Fruit fly (Drosophila melanogaster) whole organism, embryonic: ENCODE measurements around the gene CG13039.
A peak's percentile ranks its signal among the peaks of the same experiment; 100 is the strongest.

Experiments
- B-H1 ChIP-seq: fragments of 200-800 bp; sonication (Bioruptor generic); IDR thresholded peaks from 3 replicates; pipeline ENCODE4 v1.3.6; 2022; ENCODE audit warnings: missing biosample characterization, missing genetic modification characterization
- Blimp-1 ChIP-seq: fragments of 200-800 bp; sonication (Bioruptor generic); optimal IDR thresholded peaks from 3 replicates; lab custom pipeline; 2018; ENCODE audit warnings: missing biosample characterization, missing genetic modification characterization, mild to moderate bottlenecking, moderate library complexity, missing genetic modification reagents
- C15 ChIP-seq: fragments of 200-800 bp; sonication (Bioruptor generic); IDR thresholded peaks from 3 replicates; pipeline ENCODE4 v1.3.6; 2022; ENCODE audit warnings: missing biosample characterization, missing genetic modification characterization
- CG10366 ChIP-seq: fragments of 200-800 bp; sonication (Bioruptor generic); IDR thresholded peaks from 2 replicates; pipeline ENCODE4 v1.3.6; 2022; ENCODE audit warnings: missing biosample characterization, missing genetic modification characterization
- CG10979 ChIP-seq: fragments of 200-800 bp; sonication (Bioruptor generic); optimal IDR thresholded peaks from 2 replicates; lab custom pipeline; 2018; ENCODE audit warnings: missing biosample characterization, mild to moderate bottlenecking, missing genetic modification characterization, moderate library complexity
- CG11695 ChIP-seq: fragments of 200-800 bp; sonication (Bioruptor generic); IDR thresholded peaks from 3 replicates; pipeline ENCODE4 v1.3.6; 2022; ENCODE audit warnings: missing biosample characterization, missing genetic modification characterization
- CG12104 ChIP-seq: fragments of 200-800 bp; sonication (Bioruptor generic); optimal IDR thresholded peaks from 3 replicates; lab custom pipeline; 2016; ENCODE audit warnings: missing biosample characterization, missing genetic modification characterization
- CG14667 ChIP-seq: fragments of 200-800 bp; sonication (Bioruptor generic); IDR thresholded peaks from 2 replicates; pipeline ENCODE4 v1.3.6; 2022; ENCODE audit warnings: missing biosample characterization, missing genetic modification characterization
- CG14965 ChIP-seq: fragments of 200-800 bp; sonication (Bioruptor generic); optimal IDR thresholded peaks from 2 replicates; lab custom pipeline; 2016; ENCODE audit warnings: missing biosample characterization, missing genetic modification characterization, borderline replicate concordance
- CG15269 ChIP-seq: fragments of 200-800 bp; sonication (Bioruptor generic); optimal IDR thresholded peaks from 2 replicates; lab custom pipeline; 2018; ENCODE audit warnings: missing biosample characterization, mild to moderate bottlenecking, missing genetic modification characterization, moderate library complexity
- CG1647 ChIP-seq: fragments of 200-800 bp; sonication (Bioruptor generic); optimal IDR thresholded peaks from 3 replicates; lab custom pipeline; 2016; ENCODE audit warnings: missing biosample characterization, missing genetic modification characterization
- CG17359 ChIP-seq: fragments of 200-800 bp; sonication (Bioruptor generic); optimal IDR thresholded peaks from 3 replicates; lab custom pipeline; 2018; ENCODE audit warnings: missing biosample characterization, mild to moderate bottlenecking, missing genetic modification characterization, moderate library complexity
- CG17568 ChIP-seq: fragments of 200-800 bp; sonication (Bioruptor generic); optimal IDR thresholded peaks from 2 replicates; lab custom pipeline; 2018; ENCODE audit warnings: missing biosample characterization, mild to moderate bottlenecking, missing genetic modification characterization, moderate library complexity
- CG17802 ChIP-seq: fragments of 200-800 bp; sonication (Bioruptor generic); optimal IDR thresholded peaks from 2 replicates; lab custom pipeline; 2018; ENCODE audit warnings: missing biosample characterization, mild to moderate bottlenecking, missing genetic modification characterization, moderate library complexity
- CG4854 ChIP-seq: fragments of 200-800 bp; sonication (Bioruptor generic); optimal IDR thresholded peaks from 2 replicates; lab custom pipeline; 2016; ENCODE audit warnings: missing biosample characterization, missing genetic modification characterization, inconsistent platforms
- CG5245 ChIP-seq: fragments of 200-800 bp; sonication (Bioruptor generic); optimal IDR thresholded peaks from 3 replicates; lab custom pipeline; 2016; ENCODE audit warnings: missing biosample characterization, missing genetic modification characterization
- CG9817 ChIP-seq: fragments of 200-800 bp; sonication (Bioruptor generic); optimal IDR thresholded peaks from 2 replicates; lab custom pipeline; 2018; ENCODE audit warnings: missing biosample characterization, mild to moderate bottlenecking, missing genetic modification characterization, moderate library complexity
- CG9932 ChIP-seq: fragments of 200-800 bp; sonication (Bioruptor generic); IDR thresholded peaks from 2 replicates; pipeline ENCODE4 v1.3.6; 2022; ENCODE audit warnings: missing biosample characterization, missing genetic modification characterization
- CTCF ChIP-seq: fragments of 200-800 bp; sonication (Bioruptor generic); optimal IDR thresholded peaks from 2 replicates; lab custom pipeline; 2017; ENCODE audit warnings: missing biosample characterization, mild to moderate bottlenecking, missing genetic modification characterization, moderate library complexity
- CkIIα-i1 ChIP-seq: fragments of 200-800 bp; sonication (Bioruptor generic); IDR thresholded peaks from 2 replicates; pipeline ENCODE4 v1.3.6; 2022; ENCODE audit warnings: missing biosample characterization, missing genetic modification characterization
- Drgx ChIP-seq: fragments of 200-800 bp; sonication (Bioruptor generic); IDR thresholded peaks from 2 replicates; pipeline ENCODE4 v1.3.6; 2022; ENCODE audit warnings: missing biosample characterization, missing genetic modification characterization
- HHEX ChIP-seq: fragments of 200-800 bp; sonication (Bioruptor generic); optimal IDR thresholded peaks from 3 replicates; lab custom pipeline; 2017; ENCODE audit warnings: missing biosample characterization, mild to moderate bottlenecking, missing genetic modification characterization, missing genetic modification reagents
- HmgD ChIP-seq: fragments of 200-800 bp; sonication (Bioruptor generic); optimal IDR thresholded peaks from 3 replicates; lab custom pipeline; 2016; ENCODE audit warnings: missing biosample characterization, missing genetic modification characterization
- Hmx ChIP-seq: fragments of 200-800 bp; sonication (Bioruptor generic); optimal IDR thresholded peaks from 2 replicates; lab custom pipeline; 2016; ENCODE audit warnings: missing biosample characterization, missing genetic modification characterization
- Kr ChIP-seq: fragments of 200-800 bp; sonication (Bioruptor generic); optimal IDR thresholded peaks from 2 replicates; lab custom pipeline; 2017; ENCODE audit warnings: missing biosample characterization, mild to moderate bottlenecking, missing genetic modification characterization
- Mrtf ChIP-seq: fragments of 200-800 bp; sonication (Bioruptor generic); IDR thresholded peaks from 3 replicates; pipeline ENCODE4 v1.3.6; 2022; ENCODE audit warnings: missing biosample characterization, missing genetic modification characterization
- Stat92E ChIP-seq, 3 experiments: fragments of >200 bp in 2 of 3; fragments of 200-800 bp in 1 of 3; sonication (Bioruptor generic) in 1 of 3; optimal IDR thresholded peaks; 2 replicates each; lab custom pipeline; 2017 to 2019; ENCODE audit warnings: missing biosample characterization in 3 of 3, missing genetic modification characterization in 3 of 3, mild to moderate bottlenecking in 1 of 3, moderate library complexity in 1 of 3
- bbx ChIP-seq: fragments of 200-800 bp; sonication (Bioruptor generic); IDR thresholded peaks from 2 replicates; pipeline ENCODE4 v1.3.6; 2022; ENCODE audit warnings: missing biosample characterization, missing genetic modification characterization; ENCODE audit not compliant: partially characterized antibody
- chif ChIP-seq, 2 experiments: fragments of 200-800 bp; sonication (Bioruptor generic); optimal IDR thresholded peaks; 3 replicates each; lab custom pipeline; 2016; ENCODE audit warnings: missing biosample characterization in 2 of 2, missing genetic modification characterization in 2 of 2
- en ChIP-seq: fragments of 200-800 bp; sonication (Bioruptor generic); optimal IDR thresholded peaks from 2 replicates; lab custom pipeline; 2016; ENCODE audit warnings: missing biosample characterization, missing genetic modification characterization
- esg ChIP-seq: fragments of 200-800 bp; sonication (Bioruptor generic); conservative IDR thresholded peaks from 2 replicates; pipeline ENCODE4 v1.3.6; 2022; ENCODE audit warnings: missing biosample characterization, missing genetic modification characterization
- eve ChIP-seq, 2 experiments: fragments of >200 bp; optimal IDR thresholded peaks; 2 replicates each; lab custom pipeline; 2017; ENCODE audit warnings: missing biosample characterization in 2 of 2, missing genetic modification characterization in 2 of 2
- fd3F ChIP-seq: fragments of 200-800 bp; sonication (Bioruptor generic); optimal IDR thresholded peaks from 2 replicates; lab custom pipeline; 2018; ENCODE audit warnings: missing biosample characterization, mild to moderate bottlenecking, missing genetic modification characterization, moderate library complexity
- fd64A ChIP-seq: fragments of 200-800 bp; sonication (Bioruptor generic); optimal IDR thresholded peaks from 3 replicates; lab custom pipeline; 2018; ENCODE audit warnings: missing biosample characterization, mild to moderate bottlenecking, missing genetic modification characterization
- fd96Cb ChIP-seq: fragments of 200-800 bp; sonication (Bioruptor generic); optimal IDR thresholded peaks from 2 replicates; lab custom pipeline; 2018; ENCODE audit warnings: missing biosample characterization, mild to moderate bottlenecking, missing genetic modification characterization, moderate library complexity
- gcm ChIP-seq: fragments of 200-800 bp; sonication (Bioruptor generic); optimal IDR thresholded peaks from 2 replicates; lab custom pipeline; 2019; ENCODE audit warnings: missing biosample characterization, mild to moderate bottlenecking, missing genetic modification characterization, moderate library complexity
- gfzf ChIP-seq: fragments of 200-800 bp; sonication (Bioruptor generic); optimal IDR thresholded peaks from 2 replicates; lab custom pipeline; 2016; ENCODE audit warnings: missing biosample characterization, mild to moderate bottlenecking, missing genetic modification characterization, moderate library complexity
- gro ChIP-seq: fragments of 200-800 bp; sonication (Bioruptor generic); optimal IDR thresholded peaks from 2 replicates; lab custom pipeline; 2016; ENCODE audit warnings: missing biosample characterization, missing genetic modification characterization
- gsb ChIP-seq: fragments of 200-800 bp; sonication (Bioruptor generic); IDR thresholded peaks from 2 replicates; pipeline ENCODE4 v1.3.6; 2022; ENCODE audit warnings: missing biosample characterization, missing genetic modification characterization
- kah ChIP-seq: fragments of 200-800 bp; sonication (Bioruptor generic); optimal IDR thresholded peaks from 2 replicates; lab custom pipeline; 2018; ENCODE audit warnings: missing biosample characterization, mild to moderate bottlenecking, missing genetic modification characterization
- lilli ChIP-seq: fragments of 200-800 bp; sonication (Bioruptor generic); optimal IDR thresholded peaks from 3 replicates; lab custom pipeline; 2016; ENCODE audit warnings: missing biosample characterization, missing genetic modification characterization
- nom ChIP-seq: fragments of 200-800 bp; sonication (Bioruptor generic); optimal IDR thresholded peaks from 2 replicates; lab custom pipeline; 2017; ENCODE audit warnings: missing biosample characterization, missing genetic modification characterization, mild to moderate bottlenecking, moderate library complexity, missing genetic modification reagents
- ro ChIP-seq: fragments of 200-800 bp; sonication (Bioruptor generic); IDR thresholded peaks from 2 replicates; pipeline ENCODE4 v1.3.6; 2022; ENCODE audit warnings: missing biosample characterization, missing genetic modification characterization
- sd ChIP-seq: fragments of 200-800 bp; sonication (Bioruptor generic); optimal IDR thresholded peaks from 3 replicates; lab custom pipeline; 2018; ENCODE audit warnings: missing biosample characterization, mild to moderate bottlenecking, missing genetic modification characterization, moderate library complexity
- sens ChIP-seq: fragments of 200-800 bp; sonication (Bioruptor generic); peaks from one replicate; lab custom pipeline; 2016; ENCODE audit warnings: missing biosample characterization, missing genetic modification characterization
- slou ChIP-seq: fragments of 200-800 bp; sonication (Bioruptor generic); optimal IDR thresholded peaks from 3 replicates; lab custom pipeline; 2016; ENCODE audit warnings: missing biosample characterization, missing genetic modification characterization
- slp2 ChIP-seq: fragments of 200-800 bp; sonication (Bioruptor generic); optimal IDR thresholded peaks from 2 replicates; lab custom pipeline; 2016; ENCODE audit warnings: missing biosample characterization, missing genetic modification characterization
- sna ChIP-seq: fragments of 200-800 bp; sonication (Bioruptor generic); IDR thresholded peaks from 2 replicates; pipeline ENCODE4 v1.3.6; 2022; ENCODE audit warnings: missing biosample characterization, missing genetic modification characterization; ENCODE audit not compliant: partially characterized antibody
- sug ChIP-seq: fragments of 200-800 bp; optimal IDR thresholded peaks from 2 replicates; lab custom pipeline; 2019; ENCODE audit warnings: missing biosample characterization, mild to moderate bottlenecking, missing genetic modification characterization, moderate library complexity
- tna ChIP-seq: fragments of 200-800 bp; sonication (Bioruptor generic); IDR thresholded peaks from 2 replicates; pipeline ENCODE4 v1.3.6; 2022; ENCODE audit warnings: missing biosample characterization, missing genetic modification characterization; ENCODE audit not compliant: partially characterized antibody
- twi ChIP-seq: fragments of 200-800 bp; optimal IDR thresholded peaks from 2 replicates; lab custom pipeline; 2019; ENCODE audit warnings: missing biosample characterization, mild to moderate bottlenecking, missing genetic modification characterization, moderate library complexity
- zen2 ChIP-seq: fragments of 200-800 bp; sonication (Bioruptor generic); IDR thresholded peaks from 3 replicates; pipeline ENCODE4 v1.3.6; 2022; ENCODE audit warnings: missing biosample characterization, missing genetic modification characterization; ENCODE audit not compliant: partially characterized antibody

Gene CG13039

dm6 chr3L:16364182-16364581 lies 37.6 kb upstream of the CG13039 start (continued):
- peak; percentile 30 for TF ChIP-seq Blimp-1
- no peak for TF ChIP-seq CG15269 (tag; lab: Kevin White, UChicago)
- TF ChIP-seq Hmx (GFP tag; lab: Kevin White, UChicago), result no peak
- TF ChIP-seq CG14965, result no peak
- no peak for TF ChIP-seq eve (GFP tag; optimal IDR thresholded peaks at IDR 0.05; lab: Kevin White, UChicago)
- no peak for TF ChIP-seq gro (GFP tag; lab: Kevin White, UChicago)
- TF ChIP-seq Mrtf (GFP tag; lab: Robert Waterston, UW), result no peak
- no peak for TF ChIP-seq slou (GFP tag; lab: Kevin White, UChicago)
- no peak for TF ChIP-seq Kr
- no peak for TF ChIP-seq CG9932
- TF ChIP-seq slp2 (GFP tag; lab: Kevin White, UChicago), result no peak
- TF ChIP-seq CG17802 (tag; lab: Kevin White, UChicago), result no peak
- TF ChIP-seq CG5245 (GFP tag; lab: Kevin White, UChicago), result no peak
- no peak for TF ChIP-seq lilli (GFP tag; lab: Kevin White, UChicago)
- TF ChIP-seq en, result no peak
- no peak for TF ChIP-seq ro (GFP tag; lab: Robert Waterston, UW)
- TF ChIP-seq CG17568, result no peak
- TF ChIP-seq C15 (GFP tag; lab: Robert Waterston, UW), result no peak
- no peak for TF ChIP-seq gsb (GFP tag; lab: Robert Waterston, UW)
- peak; percentile 89 for TF ChIP-seq nom
- no peak for TF ChIP-seq HmgD (GFP tag; lab: Kevin White, UChicago)
- no peak for TF ChIP-seq fd64A
- TF ChIP-seq gcm (GFP tag; lab: Kevin White, UChicago), result no peak
- no peak for TF ChIP-seq tna (GFP tag; lab: Robert Waterston, UW)
- TF ChIP-seq CkIIα-i1, result no peak
- no peak for TF ChIP-seq CG12104 (GFP tag; lab: Kevin White, UChicago)
- TF ChIP-seq kah (GFP tag; lab: Kevin White, UChicago), result no peak
- TF ChIP-seq twi (tag; lab: Kevin White, UChicago), result no peak
- TF ChIP-seq sd (tag; lab: Kevin White, UChicago), result no peak
- no peak for TF ChIP-seq HHEX (GFP tag; lab: Kevin White, UChicago)
- TF ChIP-seq Drgx (GFP tag; lab: Robert Waterston, UW), result peak; percentile 63
- no peak for TF ChIP-seq B-H1 (GFP tag; lab: Robert Waterston, UW)
- no peak for TF ChIP-seq chif (GFP tag; optimal IDR thresholded peaks at IDR 0.05; lab: Kevin White, UChicago)
- TF ChIP-seq bbx (GFP tag; lab: Robert Waterston, UW), result no peak
- peak; percentile 13 for TF ChIP-seq fd96Cb (tag; lab: Kevin White, UChicago)
- TF ChIP-seq CTCF (GFP tag; lab: Kevin White, UChicago), result no peak
- TF ChIP-seq CG14667, result no peak
- no peak for TF ChIP-seq CG4854 (GFP tag; lab: Kevin White, UChicago)
- TF ChIP-seq CG10979 (tag; lab: Kevin White, UChicago), result peak; percentile 16
- TF ChIP-seq esg (GFP tag; lab: Robert Waterston, UW), result no peak
- no peak for TF ChIP-seq CG1647
- TF ChIP-seq gfzf (GFP tag; lab: Kevin White, UChicago), result no peak
- peak; percentile 75 for TF ChIP-seq sens (GFP tag; lab: Kevin White, UChicago)
- no peak for TF ChIP-seq fd3F (GFP tag; lab: Kevin White, UChicago)
- TF ChIP-seq CG17359, result no peak
- TF ChIP-seq sna, result no peak
- TF ChIP-seq CG9817 (tag; lab: Kevin White, UChicago), result no peak
- TF ChIP-seq sug (tag; lab: Kevin White, UChicago), result no peak
- TF ChIP-seq CG11695 (GFP tag; lab: Robert Waterston, UW), result no peak
- TF ChIP-seq zen2 (GFP tag; lab: Robert Waterston, UW), result no peak
- no peak for TF ChIP-seq Stat92E (GFP tag; optimal IDR thresholded peaks at IDR 0.05; lab: Kevin White, UChicago)
- no peak for TF ChIP-seq CG10366 (GFP tag; lab: Robert Waterston, UW)
